Fruit fly (Drosophila melanogaster): ENCODE data around the gene CG17186.

The CG17186 gene

dm6 chr3R:19875118-19875887 lies 2.0 kb downstream of the CG17186 start, which contains the start of gene Mrp5 (continued):
- TF ChIP-seq ewg (GFP tag; optimal IDR thresholded peaks at IDR 0.05) (peak; percentile 95), dmrt99B (tag; optimal IDR thresholded peaks at IDR 0.05) (peak; percentile 45), CG3065 (GFP tag; optimal IDR thresholded peaks at IDR 0.05) (no peak), CG42726 (GFP tag; IDR thresholded peaks at IDR 0.05; ENCODE audit: partially characterized antibody) (0 out of 2 replicates have a peak, but pooled peaks have one; percentile 7), CG10979 (tag; optimal IDR thresholded peaks at IDR 0.05) (peak; percentile 20), jing (GFP tag; optimal IDR thresholded peaks at IDR 0.05) (no peak), unc-4 (GFP tag; IDR thresholded peaks at IDR 0.05; ENCODE audit: partially characterized antibody) (no peak), CG9609 (GFP tag; optimal IDR thresholded peaks at IDR 0.05) (peak; percentile 12), corto (GFP tag; optimal IDR thresholded peaks at IDR 0.05) (no peak), Hr51 (GFP tag; optimal IDR thresholded peaks at IDR 0.05) (peak in 1 of 2 experiments; percentile 40), sima (GFP tag; optimal IDR thresholded peaks at IDR 0.05) (no peak), Gsc (GFP tag; IDR thresholded peaks at IDR 0.05) (no peak), D19A (tag; optimal IDR thresholded peaks at IDR 0.05) (peak; percentile 33), CG11560 (tag; IDR thresholded peaks at IDR 0.05) (no peak), CG6813 (GFP tag; optimal IDR thresholded peaks at IDR 0.05) (peak; percentile 35), CG17385 (GFP tag; optimal IDR thresholded peaks at IDR 0.05) (peak; percentile 28), D19B (GFP tag; optimal IDR thresholded peaks at IDR 0.05) (no peak), al (GFP tag; IDR thresholded peaks at IDR 0.05) (peak; percentile 32; the same call in 1 of the 2 replicates), Dad (GFP tag; optimal IDR thresholded peaks at IDR 0.05) (no peak), shn (GFP tag; optimal IDR thresholded peaks at IDR 0.05) (no peak), sens-2 (GFP tag; IDR thresholded peaks at IDR 0.05) (0 out of 2 replicates have a peak, but pooled peaks have one; percentile 34), sug (tag; optimal IDR thresholded peaks at IDR 0.05) (no peak), CG30020 (tag; optimal IDR thresholded peaks at IDR 0.05) (no peak), CG8924 (tag; optimal IDR thresholded peaks at IDR 0.05) (peak; percentile 13), trem (tag; optimal IDR thresholded peaks at IDR 0.05) (no peak), sim (GFP tag; IDR thresholded peaks at IDR 0.05) (0 out of 2 replicates have a peak, but pooled peaks have one; percentile 49), CG1602 (GFP tag; optimal IDR thresholded peaks at IDR 0.05) (peak; percentile 37), zen (tag; optimal IDR thresholded peaks at IDR 0.05) (no peak), mam (GFP tag; optimal IDR thresholded peaks at IDR 0.05) (peak; percentile 15), CG32767 (GFP tag; IDR thresholded peaks at IDR 0.05) (no peak), Ets97D (GFP tag; optimal IDR thresholded peaks at IDR 0.05) (peak; percentile 4), CG18619 (GFP tag; optimal IDR thresholded peaks at IDR 0.05) (no peak), pb (GFP tag; optimal IDR thresholded peaks at IDR 0.05) (no peak), cg (GFP tag; optimal IDR thresholded peaks at IDR 0.05) (peak; percentile 78), ranshi (GFP tag; IDR thresholded peaks at IDR 0.05) (peak; percentile 48; the same call in 1 of the 2 replicates), CG16815 (GFP tag; optimal IDR thresholded peaks at IDR 0.05) (no peak), kay (GFP tag; optimal IDR thresholded peaks at IDR 0.05) (no peak), CG11723 (GFP tag; optimal IDR thresholded peaks at IDR 0.05) (no peak), psq (GFP tag; optimal IDR thresholded peaks at IDR 0.05) (no peak), Xrp1 (GFP tag; IDR thresholded peaks at IDR 0.05) (peak; percentile 64), Myb (GFP tag; optimal IDR thresholded peaks at IDR 0.05) (no peak), ATbp (GFP tag; optimal IDR thresholded peaks at IDR 0.05) (peak; percentile 54), Hmx (GFP tag; optimal IDR thresholded peaks at IDR 0.05) (no peak), CG6254 (GFP tag; optimal IDR thresholded peaks at IDR 0.05) (peak; percentile 50), CG1647 (GFP tag; optimal IDR thresholded peaks at IDR 0.05) (no peak), Eip74EF (GFP tag; optimal IDR thresholded peaks at IDR 0.05) (no peak), Atf-2 (GFP tag; optimal IDR thresholded peaks at IDR 0.05) (no peak), CG7928 (GFP tag; optimal IDR thresholded peaks at IDR 0.05) (no peak), Dref (GFP tag; IDR thresholded peaks at IDR 0.05) (no peak)

All from whole organism, embryonic.